Fruit fly (Drosophila melanogaster): ENCODE data around the gene CG14435.

The CG14435 gene

dm6 chrX:6794826-6795225, 48.9 kb downstream of the CG14435 start (continued):
- TF ChIP-seq Med (GFP tag) (peak; percentile 73), CG17328 (GFP tag; IDR thresholded peaks at IDR 0.05) (0 out of 2 replicates have a peak, but pooled peaks have one; percentile 31), HLH3B (GFP tag; IDR thresholded peaks at IDR 0.05) (0 out of 2 replicates have a peak, but pooled peaks have one; percentile 19), dmrt11E (tag; optimal IDR thresholded peaks at IDR 0.05) (no peak), CG11504 (tag; optimal IDR thresholded peaks at IDR 0.05) (peak; percentile 42), otp (GFP tag; IDR thresholded peaks at IDR 0.05) (0 out of 3 replicates have a peak, but pooled peaks have one; percentile 29), CG2120 (GFP tag; optimal IDR thresholded peaks at IDR 0.05) (no peak), gem (tag; optimal IDR thresholded peaks at IDR 0.05) (peak; percentile 15), CG6689 (GFP tag; IDR thresholded peaks at IDR 0.05) (peak; percentile 28), ewg (GFP tag; optimal IDR thresholded peaks at IDR 0.05) (peak; percentile 2), row (GFP tag; IDR thresholded peaks at IDR 0.05) (peak; percentile 35; the same call in 1 of the 3 replicates), sug (tag; optimal IDR thresholded peaks at IDR 0.05) (no peak), CG12391 (tag; optimal IDR thresholded peaks at IDR 0.05) (peak; percentile 3), CG11093 (GFP tag; IDR thresholded peaks at IDR 0.05) (no peak), dmrt99B (tag; optimal IDR thresholded peaks at IDR 0.05) (peak; percentile 49), CG7357 (GFP tag; IDR thresholded peaks at IDR 0.05) (no peak), ssp (GFP tag; IDR thresholded peaks at IDR 0.05) (0 out of 2 replicates have a peak, but pooled peaks have one; percentile 12), CG10366 (GFP tag; IDR thresholded peaks at IDR 0.05) (peak; percentile 43), Sox102F (GFP tag; optimal IDR thresholded peaks at IDR 0.05) (peak; percentile 43), Asciz (GFP tag; optimal IDR thresholded peaks at IDR 0.05) (peak; percentile 4), D19B (GFP tag; optimal IDR thresholded peaks at IDR 0.05) (no peak), odd (GFP tag; optimal IDR thresholded peaks at IDR 0.05) (no peak), bsh (GFP tag; optimal IDR thresholded peaks at IDR 0.05) (peak in 1 of 2 experiments; percentile 26), Dek (tag; optimal IDR thresholded peaks at IDR 0.05) (no peak)

- TF ChIP-seq HLHmδ (GFP tag; optimal IDR thresholded peaks at IDR 0.05): no peak
- TF ChIP-seq Rx (GFP tag; IDR thresholded peaks at IDR 0.05): peak; percentile 87
- peak; percentile 88 for TF ChIP-seq H2.0 (GFP tag; IDR thresholded peaks at IDR 0.05)
- peak; percentile 67; the same call in 2 of the 3 replicates for TF ChIP-seq CG7357 (GFP tag; IDR thresholded peaks at IDR 0.05)
- TF ChIP-seq kah (GFP tag; optimal IDR thresholded peaks at IDR 0.05): peak; percentile 78
- peak; percentile 73 for TF ChIP-seq odd (GFP tag; optimal IDR thresholded peaks at IDR 0.05)
- TF ChIP-seq aop (GFP tag; IDR thresholded peaks at IDR 0.05): peak; percentile 55; the same call in 1 of the 2 replicates
- TF ChIP-seq ara (GFP tag; IDR thresholded peaks at IDR 0.05): peak; percentile 85
- peak; percentile 77 for TF ChIP-seq CG8281 (tag; optimal IDR thresholded peaks at IDR 0.05)
- peak; percentile 60 for TF ChIP-seq CG10462 (GFP tag; optimal IDR thresholded peaks at IDR 0.05)
- peak; percentile 57 for TF ChIP-seq CG3995 (GFP tag; optimal IDR thresholded peaks at IDR 0.05)
- peak; percentile 65; the same call in 1 of the 2 replicates for TF ChIP-seq ham (GFP tag; IDR thresholded peaks at IDR 0.05)
- TF ChIP-seq CG10543 (GFP tag; optimal IDR thresholded peaks at IDR 0.05): no peak
- TF ChIP-seq maf-S (GFP tag; optimal IDR thresholded peaks at IDR 0.05): peak; percentile 76
- TF ChIP-seq inv (GFP tag; IDR thresholded peaks at IDR 0.05; ENCODE audit: partially characterized antibody): no peak
- TF ChIP-seq Rfx (GFP tag; IDR thresholded peaks at IDR 0.05): peak; percentile 92
- TF ChIP-seq fd96Cb (tag; optimal IDR thresholded peaks at IDR 0.05): peak; percentile 79
- TF ChIP-seq CG8089 (GFP tag; optimal IDR thresholded peaks at IDR 0.05): peak; percentile 67
- no peak for TF ChIP-seq Opbp (GFP tag; IDR thresholded peaks at IDR 0.05; ENCODE audit: partially characterized antibody)
- TF ChIP-seq CTCF (GFP tag; optimal IDR thresholded peaks at IDR 0.05): peak; percentile 35
- peak; percentile 60 for TF ChIP-seq scrt (GFP tag; optimal IDR thresholded peaks at IDR 0.05)
- TF ChIP-seq fru (optimal IDR thresholded peaks at IDR 0.05): no peak
- TF ChIP-seq Stat92E (GFP tag; optimal IDR thresholded peaks at IDR 0.05): no peak
- TF ChIP-seq CG17568 (GFP tag; optimal IDR thresholded peaks at IDR 0.05): peak; percentile 68
- TF ChIP-seq CG17829 (tag; optimal IDR thresholded peaks at IDR 0.05): peak; percentile 61
- peak; percentile 56 for TF ChIP-seq Blimp-1 (GFP tag; optimal IDR thresholded peaks at IDR 0.05)
- TF ChIP-seq Xrp1 (GFP tag; IDR thresholded peaks at IDR 0.05): peak; percentile 84
- TF ChIP-seq CG11723 (GFP tag; optimal IDR thresholded peaks at IDR 0.05): peak; percentile 69
- peak; percentile 63 for TF ChIP-seq CG32772 (GFP tag; IDR thresholded peaks at IDR 0.05)
These were observed 49.5 kb downstream of the CG14435 start for dm6 chrX:6794190-6794589.

Measured in whole organism, embryonic.